Fruit fly (Drosophila melanogaster) whole organism, wandering third instar larva: ENCODE data around the gene CG7275.
A peak's percentile ranks its signal among the peaks of the same experiment; 100 is the strongest.

Source experiments
- Abd-B ChIP-seq: fragments of >200 bp; optimal IDR thresholded peaks from 2 replicates; lab custom pipeline; 2017; ENCODE audit warnings: missing biosample characterization, missing genetic modification characterization
- CG32264 ChIP-seq: fragments of 200-800 bp; sonication (Bioruptor generic); optimal IDR thresholded peaks from 2 replicates; lab custom pipeline; 2016; ENCODE audit warnings: missing biosample characterization, missing genetic modification characterization
- CG9705 ChIP-seq: fragments of 200-800 bp; sonication (Bioruptor generic); optimal IDR thresholded peaks from 2 replicates; lab custom pipeline; 2018; ENCODE audit warnings: missing biosample characterization, mild to moderate bottlenecking, missing genetic modification characterization
- Dfd ChIP-seq: fragments of >200 bp; optimal IDR thresholded peaks from 2 replicates; lab custom pipeline; 2017; ENCODE audit warnings: missing biosample characterization, missing genetic modification characterization
- Dif ChIP-seq: fragments of 200-275, 200-300 bp; sonication (Bioruptor generic); optimal IDR thresholded peaks from 2 replicates; lab custom pipeline; 2018; ENCODE audit warnings: missing biosample characterization, missing genetic modification characterization; ENCODE audit not compliant: partially characterized antibody
- GATAd ChIP-seq: sonication (Bioruptor generic); optimal IDR thresholded peaks from 2 replicates; lab custom pipeline; 2016; ENCODE audit warnings: missing biosample characterization, missing genetic modification characterization
- HLH106 ChIP-seq: fragments of 200-800 bp; optimal IDR thresholded peaks from 3 replicates; lab custom pipeline; 2019; ENCODE audit warnings: missing biosample characterization, mild to moderate bottlenecking, missing genetic modification characterization, moderate library complexity
- Hnf4 ChIP-seq: fragments of 200-800 bp; sonication (Bioruptor generic); optimal IDR thresholded peaks from 2 replicates; lab custom pipeline; 2016; ENCODE audit warnings: missing biosample characterization, mild to moderate bottlenecking, missing genetic modification characterization
- Hr78 ChIP-seq: fragments of >200 bp; optimal IDR thresholded peaks from 2 replicates; lab custom pipeline; 2017; ENCODE audit warnings: missing biosample characterization, missing genetic modification characterization
- Hr83 ChIP-seq: fragments of 200-300 bp; sonication (Bioruptor generic); optimal IDR thresholded peaks from 2 replicates; lab custom pipeline; 2016; ENCODE audit warnings: missing biosample characterization, mild to moderate bottlenecking, missing genetic modification characterization, moderate library complexity; ENCODE audit not compliant: poor library complexity, severe bottlenecking
- Jra ChIP-seq: sonication (Bioruptor generic); optimal IDR thresholded peaks from 2 replicates; lab custom pipeline; 2016; ENCODE audit warnings: missing biosample characterization, missing genetic modification characterization
- Mio ChIP-seq: sonication (Bioruptor generic); optimal IDR thresholded peaks from 2 replicates; lab custom pipeline; 2016; ENCODE audit warnings: missing biosample characterization, missing genetic modification characterization
- Myc ChIP-seq: fragments of >200 bp; optimal IDR thresholded peaks from 2 replicates; lab custom pipeline; 2017
- N ChIP-seq: fragments of >200 bp; optimal IDR thresholded peaks from 2 replicates; lab custom pipeline; 2018; ENCODE audit warnings: missing biosample characterization, missing external identifiers, missing genetic modification characterization
- OdsH ChIP-seq: fragments of 200-800 bp; sonication (Bioruptor generic); optimal IDR thresholded peaks from 2 replicates; lab custom pipeline; 2016; ENCODE audit warnings: missing biosample characterization, mild to moderate bottlenecking, missing genetic modification characterization
- Rel ChIP-seq, 2 experiments: fragments of 200-800 bp; sonication (Bioruptor generic) in 1 of 2; optimal IDR thresholded peaks; 2 replicates in 1 of 2; 3 replicates in 1 of 2; lab custom pipeline; 2016 to 2019; ENCODE audit warnings: mild to moderate bottlenecking in 2 of 2, missing biosample characterization in 2 of 2, missing genetic modification characterization in 2 of 2, moderate library complexity in 1 of 2
- Sp1 ChIP-seq: fragments of 200-800 bp; sonication (Bioruptor generic); optimal IDR thresholded peaks from 3 replicates; lab custom pipeline; 2019; ENCODE audit warnings: missing biosample characterization, mild to moderate bottlenecking, missing genetic modification characterization, moderate library complexity
- Vsx2 ChIP-seq: fragments of 200-300, 225-300 bp; sonication (Bioruptor generic); optimal IDR thresholded peaks from 2 replicates; lab custom pipeline; 2018; ENCODE audit warnings: missing biosample characterization, missing genetic modification characterization; ENCODE audit not compliant: partially characterized antibody
- br ChIP-seq: fragments of 200-800 bp; sonication (Bioruptor generic); optimal IDR thresholded peaks from 2 replicates; lab custom pipeline; 2016; ENCODE audit warnings: missing biosample characterization, missing genetic modification characterization
- brk ChIP-seq: fragments of 200-800 bp; sonication (Bioruptor generic); optimal IDR thresholded peaks from 2 replicates; lab custom pipeline; 2016; ENCODE audit warnings: missing biosample characterization, mild to moderate bottlenecking, missing genetic modification characterization
- dl ChIP-seq, 2 experiments: fragments of 175-275, 200-275 bp in 1 of 2; fragments of 200-275 bp in 1 of 2; sonication (Bioruptor generic); optimal IDR thresholded peaks; lab custom pipeline; 2018; ENCODE audit warnings: mild to moderate bottlenecking in 2 of 2, missing biosample characterization in 2 of 2, missing genetic modification characterization in 2 of 2, moderate library complexity in 2 of 2; ENCODE audit not compliant: partially characterized antibody in 2 of 2, insufficient read depth in 1 of 2
- dmrt93B ChIP-seq: fragments of 200-800 bp; sonication (Bioruptor generic); optimal IDR thresholded peaks from 2 replicates; lab custom pipeline; 2018; ENCODE audit warnings: missing biosample characterization, mild to moderate bottlenecking, missing genetic modification characterization
- ey ChIP-seq: fragments of 200-800 bp; sonication (Bioruptor generic); optimal IDR thresholded peaks from 2 replicates; lab custom pipeline; 2016; ENCODE audit warnings: missing biosample characterization, missing genetic modification characterization
- foxo ChIP-seq, 2 experiments: fragments of 200-800 bp; sonication (Bioruptor generic); optimal IDR thresholded peaks; 2 replicates in 1 of 2; 3 replicates in 1 of 2; lab custom pipeline; 2016 to 2017; ENCODE audit warnings: missing biosample characterization in 2 of 2, missing genetic modification characterization in 2 of 2
- fru ChIP-seq: fragments of 200-800 bp; sonication (Bioruptor generic); optimal IDR thresholded peaks from 3 replicates; lab custom pipeline; 2016; ENCODE audit warnings: missing biosample characterization, mild to moderate bottlenecking, missing genetic modification characterization
- h ChIP-seq: fragments of 200-800 bp; sonication (Bioruptor generic); optimal IDR thresholded peaks from 3 replicates; lab custom pipeline; 2016; ENCODE audit warnings: missing biosample characterization, mild to moderate bottlenecking, missing genetic modification characterization
- jim ChIP-seq: fragments of 175-275, 200-325 bp; sonication (Bioruptor generic); optimal IDR thresholded peaks from 2 replicates; lab custom pipeline; 2016; ENCODE audit warnings: missing biosample characterization, mild to moderate bottlenecking, missing genetic modification characterization
- lola ChIP-seq: fragments of >200 bp; optimal IDR thresholded peaks from 2 replicates; lab custom pipeline; 2017; ENCODE audit warnings: missing biosample characterization, missing genetic modification characterization
- psq ChIP-seq: fragments of 200-800 bp; sonication (Bioruptor generic); optimal IDR thresholded peaks from 3 replicates; lab custom pipeline; 2017; ENCODE audit warnings: missing biosample characterization, mild to moderate bottlenecking, missing genetic modification characterization, moderate library complexity
- rgr ChIP-seq: fragments of 200-800 bp; sonication (Bioruptor generic); optimal IDR thresholded peaks from 3 replicates; lab custom pipeline; 2016; ENCODE audit warnings: missing biosample characterization, mild to moderate bottlenecking, missing genetic modification characterization
- sage ChIP-seq: fragments of 200-800 bp; sonication (Bioruptor generic); optimal IDR thresholded peaks from 2 replicates; lab custom pipeline; 2016; ENCODE audit warnings: missing biosample characterization, mild to moderate bottlenecking, missing genetic modification characterization
- sv ChIP-seq: fragments of 200-800 bp; sonication (Bioruptor generic); optimal IDR thresholded peaks from 3 replicates; lab custom pipeline; 2016; ENCODE audit warnings: missing biosample characterization, missing genetic modification characterization
- usp ChIP-seq: fragments of >200 bp; optimal IDR thresholded peaks from 2 replicates; lab custom pipeline; 2017; ENCODE audit warnings: missing biosample characterization, missing genetic modification characterization
- woc ChIP-seq: sonication (Bioruptor generic); optimal IDR thresholded peaks from 2 replicates; lab custom pipeline; 2016; ENCODE audit warnings: missing biosample characterization, mild to moderate bottlenecking, missing genetic modification characterization

Gene CG7275

DNA sequence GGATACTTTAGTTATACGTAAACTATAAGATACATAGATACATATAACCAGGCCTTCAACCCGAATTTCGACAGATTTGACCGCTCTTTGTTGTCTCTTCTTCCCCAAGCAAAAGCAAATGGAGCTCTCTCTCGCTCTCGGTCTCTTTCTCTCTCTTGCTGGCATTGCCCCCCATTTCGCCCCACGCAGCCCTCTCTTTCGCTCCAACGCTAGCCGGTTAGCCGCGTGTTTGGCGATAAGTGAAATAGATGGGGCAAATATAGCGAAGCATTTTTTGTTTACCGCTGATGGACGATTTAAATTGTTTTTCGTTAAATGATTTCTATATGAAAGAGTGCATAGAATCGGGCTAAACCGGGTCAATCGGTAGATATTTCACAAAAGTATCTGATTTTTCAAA, 15.6 kb downstream of the CG7275 start:
- peak; percentile 98 for TF ChIP-seq Dif (GFP tag; lab: Kevin White, UChicago)
- TF ChIP-seq CG32264 (GFP tag; lab: Kevin White, UChicago) = peak; percentile 13
- peak; percentile 37 for TF ChIP-seq h
- TF ChIP-seq Rel (GFP tag; optimal IDR thresholded peaks at IDR 0.05; lab: Kevin White, UChicago) = no peak
- TF ChIP-seq Rel (tag; optimal IDR thresholded peaks at IDR 0.05; lab: Kevin White, UChicago) = peak; percentile 33
- TF ChIP-seq dmrt93B = no peak
- peak; percentile 23 for TF ChIP-seq psq
- TF ChIP-seq dl (GFP tag; optimal IDR thresholded peaks at IDR 0.05; lab: Kevin White, UChicago; ENCODE audit: insufficient read depth in 1 of 2, partially characterized antibody in 2 of 2) = peak; percentile 95 to 97
- TF ChIP-seq Jra (GFP tag; lab: Kevin White, UChicago) = no peak
- TF ChIP-seq Hnf4 (GFP tag; lab: Kevin White, UChicago) = no peak
- peak; percentile 28 for TF ChIP-seq Sp1
- TF ChIP-seq sage (GFP tag; lab: Kevin White, UChicago) = peak; percentile 31
- peak; percentile 69 for TF ChIP-seq Hr83
- TF ChIP-seq lola (GFP tag; lab: Kevin White, UChicago) = no peak
- no peak for TF ChIP-seq CG9705
- no peak for TF ChIP-seq GATAd (GFP tag; lab: Kevin White, UChicago)
- TF ChIP-seq usp (GFP tag; lab: Kevin White, UChicago) = no peak
- TF ChIP-seq br (GFP tag; lab: Kevin White, UChicago) = peak; percentile 7
- no peak for TF ChIP-seq brk (GFP tag; lab: Kevin White, UChicago)

DNA sequence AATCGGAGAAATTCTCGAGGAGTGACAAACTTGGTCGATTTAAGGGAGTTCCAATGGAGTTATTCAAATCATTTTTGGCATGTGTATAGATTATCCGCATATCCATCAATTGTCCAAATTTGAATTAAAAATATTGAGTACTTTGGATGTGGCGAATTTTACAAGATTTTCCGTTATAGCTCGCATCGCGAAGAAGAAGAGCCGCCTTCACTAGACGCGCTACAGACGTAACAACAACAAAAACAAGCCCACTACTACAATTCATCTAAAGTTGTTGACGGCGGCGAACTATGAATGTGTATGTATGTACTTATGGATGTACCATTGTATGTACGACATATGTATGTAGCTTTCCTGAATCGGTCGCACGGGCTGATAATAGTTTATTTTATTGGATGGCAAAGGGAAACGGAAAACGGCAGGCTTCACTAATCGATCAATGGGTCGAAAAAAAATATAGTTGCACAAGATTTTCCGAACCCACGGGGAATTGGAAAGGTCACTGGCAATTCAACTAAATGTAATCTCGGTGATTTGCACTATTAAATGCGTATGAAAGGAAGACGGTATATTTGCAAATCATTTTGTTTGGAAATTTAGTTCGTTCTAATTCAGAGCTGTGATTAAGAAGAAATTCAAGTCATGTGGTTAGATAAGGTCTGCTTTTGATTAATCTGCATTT, 16.2 kb downstream of the CG7275 start:
- no peak for TF ChIP-seq rgr (GFP tag; lab: Kevin White, UChicago)
- no peak for TF ChIP-seq Sp1
- no peak for TF ChIP-seq jim
- TF ChIP-seq OdsH (GFP tag; lab: Kevin White, UChicago) = no peak
- TF ChIP-seq ey (GFP tag; lab: Kevin White, UChicago) = no peak
- TF ChIP-seq Hr78 = no peak
- TF ChIP-seq dmrt93B = no peak
- no peak for TF ChIP-seq CG32264 (GFP tag; lab: Kevin White, UChicago)
- no peak for TF ChIP-seq Abd-B
- no peak for TF ChIP-seq dl (GFP tag; optimal IDR thresholded peaks at IDR 0.05; lab: Kevin White, UChicago; ENCODE audit: insufficient read depth in 1 of 2, partially characterized antibody in 2 of 2)
- no peak for TF ChIP-seq lola (GFP tag; lab: Kevin White, UChicago)
- TF ChIP-seq Hr83 = no peak
- no peak for TF ChIP-seq woc (GFP tag; lab: Kevin White, UChicago)
- TF ChIP-seq usp (GFP tag; lab: Kevin White, UChicago) = no peak

DNA sequence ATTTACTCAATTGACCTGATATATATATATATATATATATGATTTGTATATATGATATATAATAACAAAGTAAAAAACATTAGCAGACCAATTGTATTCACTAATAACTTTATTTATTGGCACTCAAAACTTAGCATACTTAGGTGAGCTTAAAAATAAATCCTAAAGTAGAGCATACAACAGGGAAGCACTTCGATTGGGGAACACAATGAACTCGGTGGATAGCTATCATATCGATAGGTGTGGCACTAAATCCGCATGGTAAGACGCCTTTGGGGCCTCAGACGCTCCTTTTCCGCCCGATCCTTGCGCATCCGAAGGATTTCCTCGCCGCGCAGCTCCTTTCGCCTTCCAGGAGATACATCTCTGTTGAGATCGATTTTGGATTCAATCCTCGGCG, 17.7 kb downstream of the CG7275 start:
- no peak for TF ChIP-seq ey (GFP tag; lab: Kevin White, UChicago)
- no peak for TF ChIP-seq Sp1
- TF ChIP-seq sv (GFP tag; lab: Kevin White, UChicago) = no peak
- TF ChIP-seq Dif (GFP tag; lab: Kevin White, UChicago) = no peak
- peak; percentile 75 for TF ChIP-seq Myc (lab: Kevin White, UChicago)
- TF ChIP-seq brk (GFP tag; lab: Kevin White, UChicago) = no peak
- no peak for TF ChIP-seq br (GFP tag; lab: Kevin White, UChicago)
- TF ChIP-seq Hr78 = no peak
- TF ChIP-seq OdsH (GFP tag; lab: Kevin White, UChicago) = no peak
- no peak for TF ChIP-seq Rel (GFP tag; optimal IDR thresholded peaks at IDR 0.05; lab: Kevin White, UChicago)
- no peak for TF ChIP-seq Rel (tag; optimal IDR thresholded peaks at IDR 0.05; lab: Kevin White, UChicago)
- TF ChIP-seq Vsx2 (GFP tag; lab: Kevin White, UChicago) = no peak
- TF ChIP-seq HLH106 (tag; lab: Kevin White, UChicago) = no peak
- no peak for TF ChIP-seq sage (GFP tag; lab: Kevin White, UChicago)
- no peak for TF ChIP-seq foxo (GFP tag; optimal IDR thresholded peaks at IDR 0.05; lab: Kevin White, UChicago)
- TF ChIP-seq N (GFP tag; lab: Kevin White, UChicago) = peak; percentile 88
- TF ChIP-seq Dfd (GFP tag; lab: Kevin White, UChicago) = no peak

DNA sequence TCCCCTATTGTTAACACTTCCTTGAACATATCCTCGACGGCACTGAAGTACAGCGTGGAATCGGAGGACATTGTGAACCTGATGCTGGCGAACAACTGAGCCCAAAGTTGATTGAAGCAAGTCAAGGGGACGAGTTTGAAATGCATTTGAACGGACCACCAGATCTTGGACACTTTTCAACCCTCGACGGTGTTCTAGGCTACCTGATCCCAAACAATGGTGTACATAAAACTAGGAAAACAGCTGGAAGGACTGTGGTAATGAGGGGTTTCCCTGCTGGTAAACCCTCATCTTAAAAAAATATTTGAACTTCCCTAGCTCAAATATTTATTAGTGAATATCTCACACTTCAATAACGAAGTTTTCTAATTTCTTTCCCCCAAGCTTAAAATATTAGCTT, 18.2 kb downstream of the CG7275 start, which contains the start of gene CG13454:
Gene CG13454 (minus strand): TSS at position 101 of the 400 bp plus-strand sequence.
- TF ChIP-seq fru (GFP tag; lab: Kevin White, UChicago) = no peak
- TF ChIP-seq Abd-B = no peak
- no peak for TF ChIP-seq Mio (GFP tag; lab: Kevin White, UChicago)
- no peak for TF ChIP-seq Dif (GFP tag; lab: Kevin White, UChicago)
- TF ChIP-seq Vsx2 (GFP tag; lab: Kevin White, UChicago) = no peak
